Fruit fly (Drosophila melanogaster): ENCODE results near the gene CG34012.

Gene CG34012

DNA sequence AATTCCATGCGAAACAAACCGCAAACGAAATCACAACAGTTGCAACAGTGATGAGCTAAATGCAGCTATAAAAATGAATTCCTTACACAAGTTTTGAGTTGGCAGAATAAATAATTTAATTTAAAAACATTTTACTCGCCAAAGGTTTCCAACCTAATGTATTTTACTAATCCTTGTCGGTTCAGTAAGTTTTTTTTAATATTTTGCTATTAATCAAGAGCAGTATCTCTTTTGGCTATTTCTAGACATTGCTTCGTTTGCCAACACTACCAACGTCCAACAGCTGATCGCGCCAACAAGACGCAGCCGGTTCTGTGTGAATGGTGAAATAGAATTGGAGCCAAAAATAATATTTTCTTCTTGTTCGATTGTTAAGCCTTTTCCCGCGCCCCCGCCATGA, 44.6 kb downstream of the CG34012 start, which contains the start of the genes CG32075, CG45101 and SuUR (continued):
- TF ChIP-seq CG9215 (GFP tag; IDR thresholded peaks at IDR 0.05) (peak; percentile 82), CG7556 (GFP tag; optimal IDR thresholded peaks at IDR 0.05) (peak; percentile 78), CG3163 (GFP tag; optimal IDR thresholded peaks at IDR 0.05) (peak; percentile 71), NfI (GFP tag; optimal IDR thresholded peaks at IDR 0.05) (peak; percentile 91), CG8924 (tag; optimal IDR thresholded peaks at IDR 0.05) (peak; percentile 86), CG4617 (GFP tag; optimal IDR thresholded peaks at IDR 0.05; ENCODE audit: borderline replicate concordance) (peak; percentile 96), CG10543 (GFP tag; optimal IDR thresholded peaks at IDR 0.05) (peak; percentile 90), CG30431 (GFP tag; optimal IDR thresholded peaks at IDR 0.05) (peak; percentile 81), CG18619 (GFP tag; optimal IDR thresholded peaks at IDR 0.05) (peak; percentile 78), aop (GFP tag; IDR thresholded peaks at IDR 0.05) (no peak; the same call in 1 of the 2 replicates), H15 (GFP tag; IDR thresholded peaks at IDR 0.05) (peak; percentile 81), trh (GFP tag; optimal IDR thresholded peaks at IDR 0.05) (peak; percentile 68), CG10979 (tag; optimal IDR thresholded peaks at IDR 0.05) (peak; percentile 76), Hr51 (GFP tag; optimal IDR thresholded peaks at IDR 0.05) (peak; percentile 83 to 93), Side (GFP tag; optimal IDR thresholded peaks at IDR 0.05) (peak; percentile 86), CG7963 (GFP tag; IDR thresholded peaks at IDR 0.05; ENCODE audit: partially characterized antibody) (no peak; the same call in 2 of the 3 replicates), mam (GFP tag; optimal IDR thresholded peaks at IDR 0.05) (peak; percentile 92), CG8359 (GFP tag; optimal IDR thresholded peaks at IDR 0.05; ENCODE audit: borderline replicate concordance) (no peak), CG14441 (GFP tag; IDR thresholded peaks at IDR 0.05) (peak; percentile 92), CoRest (tag; optimal IDR thresholded peaks at IDR 0.05) (peak; percentile 89), Fer1 (GFP tag; optimal IDR thresholded peaks at IDR 0.05) (peak; percentile 77), CG4820 (GFP tag; optimal IDR thresholded peaks at IDR 0.05) (peak; percentile 78), Bteb2 (GFP tag; optimal IDR thresholded peaks at IDR 0.05) (peak; percentile 87), Atf-2 (GFP tag; optimal IDR thresholded peaks at IDR 0.05) (peak; percentile 82), inv (GFP tag; IDR thresholded peaks at IDR 0.05; ENCODE audit: partially characterized antibody) (no peak), CG14710 (tag; optimal IDR thresholded peaks at IDR 0.05) (peak; percentile 63), vnd (GFP tag; IDR thresholded peaks at IDR 0.05; ENCODE audit: partially characterized antibody) (no peak), lbe (GFP tag; optimal IDR thresholded peaks at IDR 0.05) (peak; percentile 73), gro (GFP tag; optimal IDR thresholded peaks at IDR 0.05) (peak; percentile 77), CG2875 (GFP tag; optimal IDR thresholded peaks at IDR 0.05) (peak; percentile 39), CG12769 (tag; optimal IDR thresholded peaks at IDR 0.05) (peak; percentile 81), CG9727 (GFP tag; optimal IDR thresholded peaks at IDR 0.05) (peak; percentile 85), CG1024 (GFP tag; IDR thresholded peaks at IDR 0.05) (peak; percentile 79), CG15479 (GFP tag; optimal IDR thresholded peaks at IDR 0.05) (no peak), wor (GFP tag; IDR thresholded peaks at IDR 0.05) (peak; percentile 74), CG7372 (GFP tag; IDR thresholded peaks at IDR 0.05) (peak; percentile 80), Awh (GFP tag; IDR thresholded peaks at IDR 0.05) (peak; percentile 71; the same call in 1 of the 2 replicates), Atf6 (GFP tag; IDR thresholded peaks at IDR 0.05) (peak; percentile 86), Ets97D (GFP tag; optimal IDR thresholded peaks at IDR 0.05) (peak; percentile 85), rib (GFP tag; IDR thresholded peaks at IDR 0.05) (peak; percentile 74), jing (GFP tag; optimal IDR thresholded peaks at IDR 0.05) (peak; percentile 67), CG3726 (GFP tag; IDR thresholded peaks at IDR 0.05) (peak; percentile 80; the same call in 2 of the 3 replicates), salm (tag; optimal IDR thresholded peaks at IDR 0.05) (peak; percentile 24), CG13296 (GFP tag; optimal IDR thresholded peaks at IDR 0.05) (peak; percentile 79), fru (optimal IDR thresholded peaks at IDR 0.05) (no peak), CG4424 (GFP tag; optimal IDR thresholded peaks at IDR 0.05) (peak; percentile 92), twi (tag; optimal IDR thresholded peaks at IDR 0.05) (peak; percentile 72), scrt (GFP tag; optimal IDR thresholded peaks at IDR 0.05) (peak; percentile 60), Oaz (GFP tag; IDR thresholded peaks at IDR 0.05) (peak; percentile 74), NC2β (GFP tag; optimal IDR thresholded peaks at IDR 0.05) (peak; percentile 86)
